Fruit fly (Drosophila melanogaster): ENCODE measurements around the gene Mms19.

- no peak for TF ChIP-seq CG8478 (optimal IDR thresholded peaks at IDR 0.05)
- TF ChIP-seq psq (optimal IDR thresholded peaks at IDR 0.05) = no peak
- TF ChIP-seq EcR (GFP tag; optimal IDR thresholded peaks at IDR 0.05) = no peak
- no peak for TF ChIP-seq pan (optimal IDR thresholded peaks at IDR 0.05)
- no peak for TF ChIP-seq Dll (optimal IDR thresholded peaks at IDR 0.05)
- TF ChIP-seq usp (GFP tag; optimal IDR thresholded peaks at IDR 0.05) = no peak
These were observed 32.1 kb downstream of the Mms19 start for dm6 chr3R:5264251-5265098.
